Worm (Caenorhabditis elegans): ENCODE results near the gene clec-146.
A peak's percentile ranks its signal among the peaks of the same experiment; 100 is the strongest.

Gene clec-146

DNA sequence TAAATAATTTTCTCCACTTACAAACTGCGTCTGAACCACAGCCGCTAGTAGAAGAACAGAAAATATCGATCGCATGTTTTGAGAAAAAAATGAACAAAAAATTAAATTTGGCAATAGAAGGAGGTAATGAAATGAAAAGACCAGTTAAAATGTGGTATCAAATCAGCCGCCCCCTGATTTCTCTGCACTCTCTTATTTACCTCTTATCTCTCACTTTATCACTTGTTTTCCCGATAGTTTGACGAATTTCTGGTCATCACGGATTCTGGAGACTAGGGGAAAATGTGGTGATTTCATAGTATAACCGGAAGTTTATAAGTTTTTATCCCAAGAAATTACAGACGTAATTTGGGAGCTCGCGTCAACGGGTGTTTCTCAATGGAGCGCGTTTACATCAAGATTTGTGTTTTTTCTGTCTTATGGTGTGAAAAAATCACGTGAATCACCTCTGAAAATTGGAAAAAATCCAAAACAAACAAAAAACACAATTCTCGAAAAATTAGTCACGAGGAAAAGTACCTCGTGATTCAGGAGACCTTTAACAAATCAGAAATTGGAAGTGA is at the start of gene clec-146:
Gene clec-146, minus strand, starts transcription at position 116 of the 563 bp plus-strand sequence.
- TF ChIP-seq mcd-1 (GFP tag; IDR thresholded peaks at IDR 0.05) (no peak), hmg-1.2 (GFP tag; IDR thresholded peaks at IDR 0.05) (peak; percentile 62; the same call in 1 of the 2 replicates)

DNA sequence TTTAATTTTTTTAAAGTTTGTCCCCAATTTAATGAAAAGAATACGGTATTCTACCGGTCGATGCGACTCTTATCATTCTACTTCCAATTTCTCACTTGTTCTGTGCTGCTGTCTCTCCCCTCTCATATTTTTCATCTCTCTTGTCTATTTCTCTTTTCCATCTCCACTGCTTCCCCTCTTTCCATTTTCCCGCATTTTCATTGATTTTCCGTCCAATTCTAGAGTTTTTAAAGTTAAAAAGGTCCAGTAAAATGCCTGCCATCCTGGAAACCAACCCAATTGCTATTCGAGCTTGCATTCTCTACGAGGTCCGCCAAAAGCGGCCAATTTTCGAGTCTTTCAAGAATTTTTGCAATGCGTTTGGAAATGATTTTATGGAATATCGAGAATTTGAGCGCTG is 47.7 kb upstream of the clec-146 start, which contains the start of gene fbxa-167:
Gene fbxa-167, plus strand, starts transcription at position 179 of the 400 bp plus-strand sequence.
- TF ChIP-seq hmg-1.2 (GFP tag; IDR thresholded peaks at IDR 0.05): peak; percentile 58; the same call in 1 of the 2 replicates
- TF ChIP-seq ama-1 (optimal IDR thresholded peaks at IDR 0.05): no peak
- no peak for TF ChIP-seq ama-1 (GFP tag; optimal IDR thresholded peaks at IDR 0.05)

DNA sequence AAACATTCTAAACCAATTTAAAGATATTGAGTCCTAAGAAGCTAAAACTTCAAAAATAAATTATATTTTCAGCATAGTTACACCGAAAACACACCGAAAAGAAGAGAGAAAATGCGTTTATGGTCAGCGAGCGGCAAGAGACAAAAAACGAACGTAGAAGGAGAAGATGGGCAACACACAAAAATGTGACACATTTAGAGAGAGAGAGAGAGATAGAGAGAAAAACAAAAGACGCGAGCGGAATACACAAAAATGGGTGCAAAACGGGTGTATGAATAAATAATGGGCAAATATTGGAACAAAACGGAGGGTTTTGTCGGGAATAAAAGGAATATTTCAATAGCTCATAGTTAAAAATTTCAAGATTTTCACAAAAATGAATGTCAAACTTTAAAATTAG is 46.6 kb upstream of the clec-146 start:
- TF ChIP-seq attf-5 (GFP tag; optimal IDR thresholded peaks at IDR 0.05) (peak; percentile 19), Y79H2A.3 (GFP tag; conservative IDR thresholded peaks at IDR 0.05) (no peak)

DNA sequence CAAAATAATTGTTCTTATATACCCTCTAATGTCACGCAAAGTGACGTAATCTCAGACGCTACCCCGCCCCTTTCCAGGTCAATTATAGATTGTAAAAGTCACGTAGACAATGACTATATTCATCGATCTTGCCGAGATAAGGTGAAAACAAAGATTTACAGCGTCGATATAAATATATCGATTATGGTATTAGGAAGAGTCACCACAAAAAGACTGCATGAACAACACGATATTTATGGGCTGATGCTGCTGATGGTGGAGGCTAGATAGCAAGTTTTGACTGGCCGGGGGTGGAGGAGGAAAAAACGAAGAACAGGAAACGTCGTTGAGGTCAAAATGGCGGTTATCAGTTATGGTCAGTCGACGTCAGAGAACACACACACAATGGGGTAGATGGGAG is 45.0 kb upstream of the clec-146 start:
- TF ChIP-seq nfya-1 (tag; optimal IDR thresholded peaks at IDR 0.05; ENCODE audit: borderline replicate concordance, insufficient read depth): no peak
- peak; percentile 29 for TF ChIP-seq lin-40 (tag; optimal IDR thresholded peaks at IDR 0.05)
- TF ChIP-seq Y79H2A.3 (GFP tag; conservative IDR thresholded peaks at IDR 0.05): no peak
- TF ChIP-seq F57C9.4 (tag; optimal IDR thresholded peaks at IDR 0.05): no peak
- no peak for TF ChIP-seq C17E4.6 (GFP tag; IDR thresholded peaks at IDR 0.05)
- no peak for TF ChIP-seq lin-54 (GFP tag; optimal IDR thresholded peaks at IDR 0.05)
- peak; percentile 5 for TF ChIP-seq ZK185.1 (tag; optimal IDR thresholded peaks at IDR 0.05; ENCODE audit: poor library complexity, severe bottlenecking)
- TF ChIP-seq nhr-80 (tag; optimal IDR thresholded peaks at IDR 0.05): peak; percentile 62
- no peak for TF ChIP-seq aptf-2 (GFP tag; conservative IDR thresholded peaks at IDR 0.05)
- TF ChIP-seq hrde-1 (tag; optimal IDR thresholded peaks at IDR 0.05; ENCODE audit: borderline replicate concordance): no peak
- no peak for TF ChIP-seq cebp-2 (GFP tag; IDR thresholded peaks at IDR 0.05)
- TF ChIP-seq Y67H2A.10 (GFP tag; conservative IDR thresholded peaks at IDR 0.05): no peak
- no peak for TF ChIP-seq ceh-40 (GFP tag; IDR thresholded peaks at IDR 0.05)
- TF ChIP-seq hsf-1 (GFP tag; IDR thresholded peaks at IDR 0.05): no peak
- no peak for TF ChIP-seq egl-18 (GFP tag; IDR thresholded peaks at IDR 0.05)
- no peak for TF ChIP-seq lin-26 (GFP tag; IDR thresholded peaks at IDR 0.05)
- TF ChIP-seq egrh-3 (GFP tag; IDR thresholded peaks at IDR 0.05): no peak
- TF ChIP-seq sdz-38 (tag; optimal IDR thresholded peaks at IDR 0.05): no peak
- no peak for TF ChIP-seq hlh-12 (tag; optimal IDR thresholded peaks at IDR 0.05)

DNA sequence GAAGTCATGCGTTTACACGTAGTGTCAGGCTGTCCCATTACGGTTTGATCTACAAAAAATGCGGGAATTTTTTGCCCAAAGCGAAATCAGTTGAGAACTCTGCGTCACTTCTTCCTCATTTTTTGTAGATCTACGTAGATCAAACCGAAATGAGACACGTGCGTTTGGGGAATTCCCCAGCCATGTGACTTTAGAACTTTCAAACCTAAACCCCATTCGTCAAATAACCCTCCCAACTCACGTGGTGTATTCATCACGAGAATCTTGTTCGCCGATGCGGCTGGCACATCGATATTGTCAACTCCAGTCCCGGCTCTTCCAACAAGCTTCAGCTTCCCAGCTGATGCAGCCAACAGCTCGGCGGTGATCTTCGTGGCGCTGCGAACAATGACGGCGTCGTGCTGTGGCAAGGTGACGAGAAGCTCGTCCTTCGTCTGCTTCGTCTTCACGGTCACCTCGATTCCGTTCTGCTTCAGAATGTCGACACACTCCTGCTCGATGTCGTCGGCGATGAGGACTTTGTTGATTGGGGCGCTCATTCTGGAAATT is 44.4 kb upstream of the clec-146 start, which contains the start of gene phdh-1:
Gene phdh-1, minus strand, starts transcription at position 540 of the 549 bp plus-strand sequence.
- TF ChIP-seq hlh-12 (tag; optimal IDR thresholded peaks at IDR 0.05): no peak
- 0 out of 2 replicates have a peak, but pooled peaks have one; percentile 5 for TF ChIP-seq mcd-1 (GFP tag; IDR thresholded peaks at IDR 0.05)
- peak; percentile 23 for TF ChIP-seq F57A8.1 (GFP tag; optimal IDR thresholded peaks at IDR 0.05)
- TF ChIP-seq egrh-3 (GFP tag; IDR thresholded peaks at IDR 0.05): no peak
- peak; percentile 40; the same call in 1 of the 2 replicates for TF ChIP-seq zfh-2 (GFP tag; conservative IDR thresholded peaks at IDR 0.05)
- 0 out of 2 replicates have a peak, but pooled peaks have one; percentile 15 for TF ChIP-seq lin-26 (GFP tag; IDR thresholded peaks at IDR 0.05)

DNA sequence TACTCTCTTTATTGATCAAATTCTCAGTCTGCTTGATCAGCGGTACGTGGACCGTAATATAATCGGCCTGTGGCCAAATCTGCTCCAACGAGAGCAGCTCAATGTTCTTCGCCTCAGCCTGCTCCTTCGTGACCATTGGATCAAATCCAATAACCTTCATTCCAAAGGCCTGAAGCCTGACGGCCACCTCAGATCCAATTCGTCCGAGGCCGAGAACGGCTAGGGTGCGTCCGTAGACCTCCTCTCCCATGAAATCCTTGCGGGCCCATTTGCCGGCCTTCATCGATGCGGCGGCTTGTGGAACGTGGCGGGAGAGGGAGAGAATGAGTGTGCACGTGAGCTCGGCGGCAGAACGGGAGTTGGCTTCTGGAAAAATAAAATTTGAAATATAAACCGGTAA is 43.9 kb upstream of the clec-146 start:
- TF ChIP-seq athp-1 (tag; optimal IDR thresholded peaks at IDR 0.05) (no peak), F49E8.2 (tag; optimal IDR thresholded peaks at IDR 0.05; ENCODE audit: insufficient read depth) (no peak), zfh-2 (GFP tag; conservative IDR thresholded peaks at IDR 0.05) (peak; percentile 50; the same call in 1 of the 2 replicates), aptf-3 (GFP tag; IDR thresholded peaks at IDR 0.05) (no peak), rpc-1 (optimal IDR thresholded peaks at IDR 0.05) (no peak), rpc-1 (tag; optimal IDR thresholded peaks at IDR 0.05) (no peak), madf-6 (GFP tag; IDR thresholded peaks at IDR 0.05) (no peak), bed-2 (GFP tag; IDR thresholded peaks at IDR 0.05) (no peak), egrh-3 (GFP tag; IDR thresholded peaks at IDR 0.05) (peak; percentile 36; the same call in 1 of the 2 replicates), mes-4 (tag; optimal IDR thresholded peaks at IDR 0.05) (no peak), atf-7 (tag; optimal IDR thresholded peaks at IDR 0.05) (no peak), repo-1 (tag; optimal IDR thresholded peaks at IDR 0.05) (no peak), nfya-2 (GFP tag; IDR thresholded peaks at IDR 0.05) (no peak), snpc-4 (GFP tag; optimal IDR thresholded peaks at IDR 0.05) (no peak), snpc-4 (tag; optimal IDR thresholded peaks at IDR 0.05) (no peak), xnd-1 (tag; optimal IDR thresholded peaks at IDR 0.05) (no peak), hrde-1 (tag; optimal IDR thresholded peaks at IDR 0.05; ENCODE audit: borderline replicate concordance) (no peak)
